Fruit fly (Drosophila melanogaster) whole organism, wandering third instar larva: Measurements from ENCODE around the gene CG17746.

Source experiments
- Abd-B ChIP-seq: fragments of >200 bp; optimal IDR thresholded peaks from 2 replicates; lab custom pipeline; 2017; ENCODE audit warnings: missing biosample characterization, missing genetic modification characterization
- CG32264 ChIP-seq: fragments of 200-800 bp; sonication (Bioruptor generic); optimal IDR thresholded peaks from 2 replicates; lab custom pipeline; 2016; ENCODE audit warnings: missing biosample characterization, missing genetic modification characterization
- CG9705 ChIP-seq: fragments of 200-800 bp; sonication (Bioruptor generic); optimal IDR thresholded peaks from 2 replicates; lab custom pipeline; 2018; ENCODE audit warnings: missing biosample characterization, mild to moderate bottlenecking, missing genetic modification characterization
- CrebA ChIP-seq: fragments of 200-800 bp; sonication (Bioruptor generic); optimal IDR thresholded peaks from 2 replicates; lab custom pipeline; 2016; ENCODE audit warnings: missing biosample characterization, mild to moderate bottlenecking, missing genetic modification characterization, borderline replicate concordance
- Dfd ChIP-seq: fragments of >200 bp; optimal IDR thresholded peaks from 2 replicates; lab custom pipeline; 2017; ENCODE audit warnings: missing biosample characterization, missing genetic modification characterization
- Dif ChIP-seq: fragments of 200-275, 200-300 bp; sonication (Bioruptor generic); optimal IDR thresholded peaks from 2 replicates; lab custom pipeline; 2018; ENCODE audit warnings: missing biosample characterization, missing genetic modification characterization; ENCODE audit not compliant: partially characterized antibody
- GATAd ChIP-seq: sonication (Bioruptor generic); optimal IDR thresholded peaks from 2 replicates; lab custom pipeline; 2016; ENCODE audit warnings: missing biosample characterization, missing genetic modification characterization
- HLH106 ChIP-seq: fragments of 200-800 bp; optimal IDR thresholded peaks from 3 replicates; lab custom pipeline; 2019; ENCODE audit warnings: missing biosample characterization, mild to moderate bottlenecking, missing genetic modification characterization, moderate library complexity
- Hnf4 ChIP-seq: fragments of 200-800 bp; sonication (Bioruptor generic); optimal IDR thresholded peaks from 2 replicates; lab custom pipeline; 2016; ENCODE audit warnings: missing biosample characterization, mild to moderate bottlenecking, missing genetic modification characterization
- Hr78 ChIP-seq: fragments of >200 bp; optimal IDR thresholded peaks from 2 replicates; lab custom pipeline; 2017; ENCODE audit warnings: missing biosample characterization, missing genetic modification characterization
- Hr83 ChIP-seq: fragments of 200-300 bp; sonication (Bioruptor generic); optimal IDR thresholded peaks from 2 replicates; lab custom pipeline; 2016; ENCODE audit warnings: missing biosample characterization, mild to moderate bottlenecking, missing genetic modification characterization, moderate library complexity; ENCODE audit not compliant: poor library complexity, severe bottlenecking
- Jra ChIP-seq: sonication (Bioruptor generic); optimal IDR thresholded peaks from 2 replicates; lab custom pipeline; 2016; ENCODE audit warnings: missing biosample characterization, missing genetic modification characterization
- Mio ChIP-seq: sonication (Bioruptor generic); optimal IDR thresholded peaks from 2 replicates; lab custom pipeline; 2016; ENCODE audit warnings: missing biosample characterization, missing genetic modification characterization
- Myc ChIP-seq: fragments of >200 bp; optimal IDR thresholded peaks from 2 replicates; lab custom pipeline; 2017
- N ChIP-seq: fragments of >200 bp; optimal IDR thresholded peaks from 2 replicates; lab custom pipeline; 2018; ENCODE audit warnings: missing biosample characterization, missing external identifiers, missing genetic modification characterization
- OdsH ChIP-seq: fragments of 200-800 bp; sonication (Bioruptor generic); optimal IDR thresholded peaks from 2 replicates; lab custom pipeline; 2016; ENCODE audit warnings: missing biosample characterization, mild to moderate bottlenecking, missing genetic modification characterization
- Rel ChIP-seq, 2 experiments: fragments of 200-800 bp; sonication (Bioruptor generic) in 1 of 2; optimal IDR thresholded peaks; 2 replicates in 1 of 2; 3 replicates in 1 of 2; lab custom pipeline; 2016 to 2019; ENCODE audit warnings: mild to moderate bottlenecking in 2 of 2, missing biosample characterization in 2 of 2, missing genetic modification characterization in 2 of 2, moderate library complexity in 1 of 2
- Sp1 ChIP-seq: fragments of 200-800 bp; sonication (Bioruptor generic); optimal IDR thresholded peaks from 3 replicates; lab custom pipeline; 2019; ENCODE audit warnings: missing biosample characterization, mild to moderate bottlenecking, missing genetic modification characterization, moderate library complexity
- Vsx2 ChIP-seq: fragments of 200-300, 225-300 bp; sonication (Bioruptor generic); optimal IDR thresholded peaks from 2 replicates; lab custom pipeline; 2018; ENCODE audit warnings: missing biosample characterization, missing genetic modification characterization; ENCODE audit not compliant: partially characterized antibody
- br ChIP-seq: fragments of 200-800 bp; sonication (Bioruptor generic); optimal IDR thresholded peaks from 2 replicates; lab custom pipeline; 2016; ENCODE audit warnings: missing biosample characterization, missing genetic modification characterization
- brk ChIP-seq: fragments of 200-800 bp; sonication (Bioruptor generic); optimal IDR thresholded peaks from 2 replicates; lab custom pipeline; 2016; ENCODE audit warnings: missing biosample characterization, mild to moderate bottlenecking, missing genetic modification characterization
- dl ChIP-seq, 2 experiments: fragments of 175-275, 200-275 bp in 1 of 2; fragments of 200-275 bp in 1 of 2; sonication (Bioruptor generic); optimal IDR thresholded peaks; lab custom pipeline; 2018; ENCODE audit warnings: mild to moderate bottlenecking in 2 of 2, missing biosample characterization in 2 of 2, missing genetic modification characterization in 2 of 2, moderate library complexity in 2 of 2; ENCODE audit not compliant: partially characterized antibody in 2 of 2, insufficient read depth in 1 of 2
- dmrt93B ChIP-seq: fragments of 200-800 bp; sonication (Bioruptor generic); optimal IDR thresholded peaks from 2 replicates; lab custom pipeline; 2018; ENCODE audit warnings: missing biosample characterization, mild to moderate bottlenecking, missing genetic modification characterization
- dsf ChIP-seq: sonication (Bioruptor generic); optimal IDR thresholded peaks from 2 replicates; lab custom pipeline; 2016; ENCODE audit warnings: missing biosample characterization, missing genetic modification characterization, borderline replicate concordance
- ey ChIP-seq: fragments of 200-800 bp; sonication (Bioruptor generic); optimal IDR thresholded peaks from 2 replicates; lab custom pipeline; 2016; ENCODE audit warnings: missing biosample characterization, missing genetic modification characterization
- foxo ChIP-seq, 2 experiments: fragments of 200-800 bp; sonication (Bioruptor generic); optimal IDR thresholded peaks; 2 replicates in 1 of 2; 3 replicates in 1 of 2; lab custom pipeline; 2016 to 2017; ENCODE audit warnings: missing biosample characterization in 2 of 2, missing genetic modification characterization in 2 of 2
- fru ChIP-seq: fragments of 200-800 bp; sonication (Bioruptor generic); optimal IDR thresholded peaks from 3 replicates; lab custom pipeline; 2016; ENCODE audit warnings: missing biosample characterization, mild to moderate bottlenecking, missing genetic modification characterization
- h ChIP-seq: fragments of 200-800 bp; sonication (Bioruptor generic); optimal IDR thresholded peaks from 3 replicates; lab custom pipeline; 2016; ENCODE audit warnings: missing biosample characterization, mild to moderate bottlenecking, missing genetic modification characterization
- jim ChIP-seq: fragments of 175-275, 200-325 bp; sonication (Bioruptor generic); optimal IDR thresholded peaks from 2 replicates; lab custom pipeline; 2016; ENCODE audit warnings: missing biosample characterization, mild to moderate bottlenecking, missing genetic modification characterization
- lola ChIP-seq: fragments of >200 bp; optimal IDR thresholded peaks from 2 replicates; lab custom pipeline; 2017; ENCODE audit warnings: missing biosample characterization, missing genetic modification characterization
- pan ChIP-seq: fragments of >200 bp; optimal IDR thresholded peaks from 2 replicates; lab custom pipeline; 2017
- psq ChIP-seq: fragments of 200-800 bp; sonication (Bioruptor generic); optimal IDR thresholded peaks from 3 replicates; lab custom pipeline; 2017; ENCODE audit warnings: missing biosample characterization, mild to moderate bottlenecking, missing genetic modification characterization, moderate library complexity
- rgr ChIP-seq: fragments of 200-800 bp; sonication (Bioruptor generic); optimal IDR thresholded peaks from 3 replicates; lab custom pipeline; 2016; ENCODE audit warnings: missing biosample characterization, mild to moderate bottlenecking, missing genetic modification characterization
- sage ChIP-seq: fragments of 200-800 bp; sonication (Bioruptor generic); optimal IDR thresholded peaks from 2 replicates; lab custom pipeline; 2016; ENCODE audit warnings: missing biosample characterization, mild to moderate bottlenecking, missing genetic modification characterization
- sv ChIP-seq: fragments of 200-800 bp; sonication (Bioruptor generic); optimal IDR thresholded peaks from 3 replicates; lab custom pipeline; 2016; ENCODE audit warnings: missing biosample characterization, missing genetic modification characterization
- tai ChIP-seq: sonication (Bioruptor generic); optimal IDR thresholded peaks from 2 replicates; lab custom pipeline; 2016; ENCODE audit warnings: missing biosample characterization, missing genetic modification characterization
- usp ChIP-seq: fragments of >200 bp; optimal IDR thresholded peaks from 2 replicates; lab custom pipeline; 2017; ENCODE audit warnings: missing biosample characterization, missing genetic modification characterization
- woc ChIP-seq: sonication (Bioruptor generic); optimal IDR thresholded peaks from 2 replicates; lab custom pipeline; 2016; ENCODE audit warnings: missing biosample characterization, mild to moderate bottlenecking, missing genetic modification characterization

The CG17746 gene

DNA sequence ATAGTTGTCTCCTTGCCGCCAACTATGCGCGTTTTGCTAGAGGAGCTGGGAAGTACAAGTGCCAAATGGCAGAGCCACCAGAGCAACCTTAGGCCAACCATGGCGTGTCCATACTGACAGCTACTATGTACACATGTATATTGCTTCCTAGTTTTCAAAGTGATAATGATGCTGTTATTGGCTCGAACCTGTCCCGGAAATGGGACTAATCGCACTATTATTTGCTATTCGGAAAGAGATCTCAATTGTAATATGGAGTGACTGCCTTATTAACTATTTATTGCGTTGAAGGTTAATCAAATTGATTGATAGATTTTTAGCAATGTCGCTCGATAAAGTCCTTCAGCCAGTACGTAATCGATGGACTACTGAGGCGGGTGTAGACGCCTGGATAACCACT is 35.0 kb downstream of the CG17746 start, which contains the start of gene CG33159:
CG33159 (minus strand) TSS at position 101 of the 400 bp plus-strand sequence.
- TF ChIP-seq woc (GFP tag; lab: Kevin White, UChicago) (no peak), ey (GFP tag; lab: Kevin White, UChicago) (no peak), CrebA (GFP tag; lab: Kevin White, UChicago) (no peak), Hnf4 (no peak), lola (GFP tag; lab: Kevin White, UChicago) (no peak), CG32264 (GFP tag; lab: Kevin White, UChicago) (no peak), GATAd (GFP tag; lab: Kevin White, UChicago) (no peak)

DNA sequence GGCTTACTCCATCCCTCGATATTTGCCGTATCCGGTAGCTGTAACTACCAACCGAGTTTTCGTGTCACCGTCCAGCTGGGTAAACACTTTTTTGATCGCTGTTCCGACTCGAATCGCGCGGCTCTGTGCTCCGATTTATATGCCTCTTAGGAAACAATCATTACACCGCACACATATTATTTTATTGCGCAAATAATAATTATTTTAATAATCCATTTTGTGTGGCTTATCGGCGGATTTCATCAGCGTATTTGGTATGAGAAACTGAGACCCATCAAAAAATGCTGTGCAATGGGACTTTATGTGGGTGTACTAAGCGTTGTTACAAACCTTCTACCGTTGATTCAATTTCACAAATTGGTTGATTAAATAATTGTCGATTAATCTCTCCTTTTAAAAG is 36.3 kb downstream of the CG17746 start, which contains the start of gene CG32271:
CG32271 (minus strand) TSS at position 101 of the 400 bp plus-strand sequence.
- TF ChIP-seq sage (no peak), Jra (no peak), h (no peak), Hr78 (no peak), CG32264 (GFP tag; lab: Kevin White, UChicago) (no peak), GATAd (GFP tag; lab: Kevin White, UChicago) (no peak), br (no peak), Vsx2 (GFP tag; lab: Kevin White, UChicago) (no peak), Hnf4 (no peak), lola (GFP tag; lab: Kevin White, UChicago) (no peak), psq (GFP tag; lab: Kevin White, UChicago) (no peak), N (GFP tag; lab: Kevin White, UChicago) (no peak), pan (lab: Kevin White, UChicago) (no peak)

DNA sequence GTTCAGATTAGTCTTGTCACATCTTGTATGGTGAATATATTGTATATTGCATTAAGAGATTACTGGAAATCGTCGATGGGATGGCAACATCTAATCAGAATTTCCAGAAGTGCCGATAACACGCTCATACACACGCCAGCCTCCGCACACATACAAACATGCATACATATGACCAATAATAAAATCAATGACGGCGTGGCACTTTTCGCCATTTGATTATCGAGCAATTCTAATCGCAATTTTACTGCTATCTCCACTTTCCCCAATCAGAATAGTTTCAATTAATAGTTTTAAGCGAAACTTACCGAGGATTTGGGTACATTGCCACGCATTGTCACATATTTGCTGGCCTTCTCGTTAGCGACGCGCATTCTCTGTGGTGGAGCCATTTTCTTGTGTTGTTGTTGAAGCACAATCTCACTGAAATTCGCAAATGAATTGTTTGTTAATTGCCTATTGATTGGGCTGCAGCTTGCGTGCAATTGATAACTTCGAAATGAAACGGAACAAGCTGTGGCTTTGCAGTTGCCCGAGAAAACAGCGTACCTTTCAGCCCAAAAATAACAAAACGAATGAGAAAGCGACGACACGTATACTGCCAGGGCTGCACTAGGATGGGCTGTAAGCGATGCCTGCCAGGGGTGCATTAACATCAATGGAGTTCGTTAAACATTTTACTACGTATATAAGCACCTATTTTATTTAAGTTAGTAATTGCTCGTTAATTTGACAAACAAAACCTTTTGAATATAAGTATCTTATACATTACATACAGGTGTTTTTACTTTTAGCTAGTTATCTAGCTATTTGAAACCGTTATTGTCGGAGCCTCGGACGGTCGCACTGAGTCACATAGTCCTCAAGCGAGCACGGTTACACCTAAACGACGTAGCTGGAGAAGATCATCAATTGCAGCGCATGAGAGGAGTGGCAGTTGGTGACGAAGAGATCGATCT is 40.7 kb downstream of the CG17746 start, which contains the start of the genes CG32276 and gry:
CG32276 (minus strand) TSS at position 601 of the 956 bp plus-strand sequence.
gry (plus strand) TSS at position 644 of the 956 bp plus-strand sequence.
- TF ChIP-seq Dfd (GFP tag; lab: Kevin White, UChicago) (no peak), OdsH (GFP tag; lab: Kevin White, UChicago) (peak; percentile 75), Jra (no peak), Sp1 (GFP tag; lab: Kevin White, UChicago) (peak; percentile 80), pan (lab: Kevin White, UChicago) (no peak), jim (peak; percentile 90), sage (no peak), dl (GFP tag; optimal IDR thresholded peaks at IDR 0.05; lab: Kevin White, UChicago; ENCODE audit: insufficient read depth in 1 of 2, partially characterized antibody in 2 of 2) (no peak), Myc (lab: Kevin White, UChicago) (peak; percentile 83), dmrt93B (no peak), Rel (GFP tag; optimal IDR thresholded peaks at IDR 0.05; lab: Kevin White, UChicago) (no peak), Rel (tag; optimal IDR thresholded peaks at IDR 0.05; lab: Kevin White, UChicago) (peak; percentile 73), woc (GFP tag; lab: Kevin White, UChicago) (peak; percentile 88), Hr83 (GFP tag; lab: Kevin White, UChicago) (peak; percentile 57), Hnf4 (no peak), GATAd (GFP tag; lab: Kevin White, UChicago) (no peak), foxo (GFP tag; optimal IDR thresholded peaks at IDR 0.05; lab: Kevin White, UChicago) (peak in 1 of 2 experiments; percentile 90), fru (peak; percentile 89), ey (GFP tag; lab: Kevin White, UChicago) (peak; percentile 76), br (peak; percentile 81), tai (GFP tag; lab: Kevin White, UChicago) (no peak), usp (GFP tag; lab: Kevin White, UChicago) (no peak), rgr (peak; percentile 87), psq (GFP tag; lab: Kevin White, UChicago) (peak; percentile 62), brk (no peak), N (GFP tag; lab: Kevin White, UChicago) (no peak), Dif (GFP tag; lab: Kevin White, UChicago) (no peak), h (peak; percentile 90), Abd-B (GFP tag; lab: Kevin White, UChicago) (no peak), lola (GFP tag; lab: Kevin White, UChicago) (no peak), sv (peak; percentile 69), Vsx2 (GFP tag; lab: Kevin White, UChicago) (no peak), CrebA (GFP tag; lab: Kevin White, UChicago) (peak; percentile 97), Mio (GFP tag; lab: Kevin White, UChicago) (no peak), CG9705 (peak; percentile 63), HLH106 (peak; percentile 79), Hr78 (no peak), dsf (GFP tag; lab: Kevin White, UChicago) (no peak), CG32264 (GFP tag; lab: Kevin White, UChicago) (peak; percentile 18)
